Worm (Caenorhabditis elegans) whole organism, L3 larva: Measurements from ENCODE around the gene evl-14.

Experiments
- R02D3.7 ChIP-seq: fragments of 150-350 bp; optimal IDR thresholded peaks from 2 replicates; lab custom pipeline; 2014; ENCODE audit warnings: missing biosample characterization, missing genetic modification characterization
- ZK546.5 ChIP-seq: sonication (generic microtip); optimal IDR thresholded peaks from 2 replicates; lab custom pipeline; 2017; ENCODE audit warnings: missing biosample characterization, missing genetic modification characterization
- ama-1 ChIP-seq: fragments of 150-350 bp; optimal IDR thresholded peaks from 2 replicates; lab custom pipeline; 2018
- lin-39 ChIP-seq: fragments of 150-350 bp; optimal IDR thresholded peaks from 2 replicates; lab custom pipeline; 2018; ENCODE audit warnings: missing biosample characterization, missing genetic modification reagents, missing genetic modification characterization
- lsy-12 ChIP-seq: sonication (generic microtip); optimal IDR thresholded peaks from 2 replicates; lab custom pipeline; 2016; ENCODE audit warnings: mild to moderate bottlenecking, missing genetic modification characterization, missing compliant biosample characterization
- nhr-11 ChIP-seq: fragments of 150-350 bp; optimal IDR thresholded peaks from 2 replicates; lab custom pipeline; 2014; ENCODE audit warnings: missing biosample characterization, missing genetic modification characterization
- nhr-28 ChIP-seq: fragments of 150-350 bp; optimal IDR thresholded peaks from 2 replicates; lab custom pipeline; 2014; ENCODE audit warnings: missing biosample characterization, missing genetic modification characterization
- nhr-77 ChIP-seq: fragments of 150-350 bp; optimal IDR thresholded peaks from 2 replicates; lab custom pipeline; 2014; ENCODE audit warnings: missing biosample characterization, missing genetic modification characterization
- tbx-2 ChIP-seq: sonication (generic microtip); optimal IDR thresholded peaks from 2 replicates; lab custom pipeline; 2016; ENCODE audit warnings: mild to moderate bottlenecking, missing genetic modification characterization, missing compliant biosample characterization
- ztf-11 ChIP-seq: fragments of 150-350 bp; optimal IDR thresholded peaks from 2 replicates; lab custom pipeline; 2014; ENCODE audit warnings: missing biosample characterization, missing genetic modification characterization

ce11 chrIII:4278203-4278602, 34.7 kb downstream of the evl-14 start:
- TF ChIP-seq tbx-2 (tag; lab: Kevin White, UChicago), result no peak
- TF ChIP-seq nhr-11 (tag; lab: Kevin White, UChicago), result no peak
- TF ChIP-seq nhr-28 (tag; lab: Kevin White, UChicago), result no peak
- TF ChIP-seq lsy-12 (tag; lab: Kevin White, UChicago), result no peak
- TF ChIP-seq ama-1 (lab: Kevin White, UChicago), result no peak
- TF ChIP-seq ztf-11 (tag; lab: Kevin White, UChicago), result no peak
- TF ChIP-seq nhr-77 (tag; lab: Kevin White, UChicago), result no peak
- no peak for TF ChIP-seq lin-39 (tag; lab: Kevin White, UChicago)
- no peak for TF ChIP-seq R02D3.7 (tag; lab: Kevin White, UChicago)
- no peak for TF ChIP-seq ZK546.5 (tag; lab: Kevin White, UChicago)
